Fruit fly (Drosophila melanogaster) whole organism, wandering third instar larva: ENCODE measurements around the gene prtp.

ENCODE experiments used
- CG32264 ChIP-seq: fragments of 200-800 bp; sonication (Bioruptor generic); optimal IDR thresholded peaks from 2 replicates; lab custom pipeline; 2016; ENCODE audit warnings: missing biosample characterization, missing genetic modification characterization
- CrebA ChIP-seq: fragments of 200-800 bp; sonication (Bioruptor generic); optimal IDR thresholded peaks from 2 replicates; lab custom pipeline; 2016; ENCODE audit warnings: missing biosample characterization, mild to moderate bottlenecking, missing genetic modification characterization, borderline replicate concordance
- Hnf4 ChIP-seq: fragments of 200-800 bp; sonication (Bioruptor generic); optimal IDR thresholded peaks from 2 replicates; lab custom pipeline; 2016; ENCODE audit warnings: missing biosample characterization, mild to moderate bottlenecking, missing genetic modification characterization
- Hr78 ChIP-seq: fragments of >200 bp; optimal IDR thresholded peaks from 2 replicates; lab custom pipeline; 2017; ENCODE audit warnings: missing biosample characterization, missing genetic modification characterization
- Jra ChIP-seq: sonication (Bioruptor generic); optimal IDR thresholded peaks from 2 replicates; lab custom pipeline; 2016; ENCODE audit warnings: missing biosample characterization, missing genetic modification characterization
- N ChIP-seq: fragments of >200 bp; optimal IDR thresholded peaks from 2 replicates; lab custom pipeline; 2018; ENCODE audit warnings: missing biosample characterization, missing external identifiers, missing genetic modification characterization
- OdsH ChIP-seq: fragments of 200-800 bp; sonication (Bioruptor generic); optimal IDR thresholded peaks from 2 replicates; lab custom pipeline; 2016; ENCODE audit warnings: missing biosample characterization, mild to moderate bottlenecking, missing genetic modification characterization
- Sp1 ChIP-seq: fragments of 200-800 bp; sonication (Bioruptor generic); optimal IDR thresholded peaks from 3 replicates; lab custom pipeline; 2019; ENCODE audit warnings: missing biosample characterization, mild to moderate bottlenecking, missing genetic modification characterization, moderate library complexity
- br ChIP-seq: fragments of 200-800 bp; sonication (Bioruptor generic); optimal IDR thresholded peaks from 2 replicates; lab custom pipeline; 2016; ENCODE audit warnings: missing biosample characterization, missing genetic modification characterization
- foxo ChIP-seq, 2 experiments: fragments of 200-800 bp; sonication (Bioruptor generic); optimal IDR thresholded peaks; 2 replicates in 1 of 2; 3 replicates in 1 of 2; lab custom pipeline; 2016 to 2017; ENCODE audit warnings: missing biosample characterization in 2 of 2, missing genetic modification characterization in 2 of 2
- fru ChIP-seq: fragments of 200-800 bp; sonication (Bioruptor generic); optimal IDR thresholded peaks from 3 replicates; lab custom pipeline; 2016; ENCODE audit warnings: missing biosample characterization, mild to moderate bottlenecking, missing genetic modification characterization
- h ChIP-seq: fragments of 200-800 bp; sonication (Bioruptor generic); optimal IDR thresholded peaks from 3 replicates; lab custom pipeline; 2016; ENCODE audit warnings: missing biosample characterization, mild to moderate bottlenecking, missing genetic modification characterization
- pan ChIP-seq: fragments of >200 bp; optimal IDR thresholded peaks from 2 replicates; lab custom pipeline; 2017
- sv ChIP-seq: fragments of 200-800 bp; sonication (Bioruptor generic); optimal IDR thresholded peaks from 3 replicates; lab custom pipeline; 2016; ENCODE audit warnings: missing biosample characterization, missing genetic modification characterization

DNA sequence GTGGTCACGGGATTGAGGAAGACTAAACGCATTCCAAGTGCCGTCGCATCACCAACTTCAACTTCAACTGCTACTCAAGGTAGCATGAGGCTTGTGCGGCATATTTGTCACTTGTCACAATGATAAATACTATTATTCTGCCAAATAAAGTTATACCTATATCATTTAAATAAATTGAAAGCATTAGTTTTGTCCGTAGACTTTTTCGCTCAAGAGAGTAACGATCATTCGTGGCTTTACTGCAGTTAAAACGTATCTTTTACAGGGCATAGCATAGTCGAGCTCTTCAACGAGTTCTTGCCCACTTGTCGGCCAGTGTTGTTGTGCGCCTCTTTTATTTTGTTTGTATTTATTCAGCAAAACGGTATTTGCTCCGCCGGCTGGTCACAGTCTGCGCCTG is 19.9 kb downstream of the prtp start:
- no peak for TF ChIP-seq Hnf4 (GFP tag; lab: Kevin White, UChicago)
- TF ChIP-seq sv (GFP tag; lab: Kevin White, UChicago), result no peak
- no peak for TF ChIP-seq Hr78 (GFP tag; lab: Kevin White, UChicago)
- no peak for TF ChIP-seq h (GFP tag; lab: Kevin White, UChicago)
- no peak for TF ChIP-seq Sp1 (GFP tag; lab: Kevin White, UChicago)
- no peak for TF ChIP-seq OdsH (GFP tag; lab: Kevin White, UChicago)
- no peak for TF ChIP-seq foxo (GFP tag; optimal IDR thresholded peaks at IDR 0.05; lab: Kevin White, UChicago)
- TF ChIP-seq pan (lab: Kevin White, UChicago), result no peak
- TF ChIP-seq br (GFP tag; lab: Kevin White, UChicago), result no peak
- TF ChIP-seq CrebA, result no peak
- TF ChIP-seq CG32264 (GFP tag; lab: Kevin White, UChicago), result no peak
- TF ChIP-seq Jra (GFP tag; lab: Kevin White, UChicago), result no peak
- TF ChIP-seq N (GFP tag; lab: Kevin White, UChicago), result no peak
- no peak for TF ChIP-seq fru
